Fruit fly (Drosophila melanogaster) whole organism, embryonic: ENCODE results near the gene mbc.

Source experiments
- ATbp ChIP-seq: fragments of 200-800 bp; sonication (Bioruptor generic); optimal IDR thresholded peaks from 2 replicates; lab custom pipeline; 2017; ENCODE audit warnings: missing biosample characterization, mild to moderate bottlenecking, missing genetic modification characterization, missing genetic modification reagents
- Bdp1 ChIP-seq: fragments of 200-800 bp; sonication (Bioruptor generic); optimal IDR thresholded peaks from 3 replicates; lab custom pipeline; 2016; ENCODE audit warnings: missing biosample characterization, missing genetic modification characterization
- Blimp-1 ChIP-seq: fragments of 200-800 bp; sonication (Bioruptor generic); optimal IDR thresholded peaks from 3 replicates; lab custom pipeline; 2018; ENCODE audit warnings: missing biosample characterization, missing genetic modification characterization, mild to moderate bottlenecking, moderate library complexity, missing genetic modification reagents
- CG12942 ChIP-seq: fragments of 200-800 bp; sonication (Bioruptor generic); optimal IDR thresholded peaks from 3 replicates; lab custom pipeline; 2016; ENCODE audit warnings: missing biosample characterization, missing genetic modification characterization
- CG13775 ChIP-seq: fragments of 200-800 bp; sonication (Bioruptor generic); optimal IDR thresholded peaks from 3 replicates; lab custom pipeline; 2017; ENCODE audit warnings: missing biosample characterization, mild to moderate bottlenecking, missing genetic modification characterization
- CG15479 ChIP-seq: fragments of 200-800 bp; sonication (Bioruptor generic); optimal IDR thresholded peaks from 3 replicates; lab custom pipeline; 2019; ENCODE audit warnings: missing biosample characterization, mild to moderate bottlenecking, missing genetic modification characterization, moderate library complexity
- CG1603 ChIP-seq: fragments of 200-800 bp; sonication (Bioruptor generic); optimal IDR thresholded peaks from 2 replicates; lab custom pipeline; 2019; ENCODE audit warnings: missing biosample characterization, mild to moderate bottlenecking, missing genetic modification characterization, moderate library complexity
- CG16813 ChIP-seq: fragments of 200-800 bp; sonication (Bioruptor generic); IDR thresholded peaks from 3 replicates; pipeline ENCODE4 v1.3.6; 2022; ENCODE audit warnings: missing biosample characterization, missing genetic modification characterization; ENCODE audit not compliant: partially characterized antibody
- CG1792 ChIP-seq: fragments of 200-800 bp; sonication (Bioruptor generic); optimal IDR thresholded peaks from 2 replicates; lab custom pipeline; 2016; ENCODE audit warnings: missing biosample characterization, missing genetic modification characterization
- CG2875 ChIP-seq: fragments of 200-800 bp; sonication (Bioruptor generic); optimal IDR thresholded peaks from 2 replicates; lab custom pipeline; 2017; ENCODE audit warnings: missing biosample characterization, mild to moderate bottlenecking, missing genetic modification characterization, missing genetic modification reagents
- CG2889 ChIP-seq: fragments of 200-800 bp; sonication (Bioruptor generic); IDR thresholded peaks from 3 replicates; pipeline ENCODE4 v1.3.6; 2022; ENCODE audit warnings: missing biosample characterization, missing genetic modification characterization
- CG31365 ChIP-seq: fragments of 200-800 bp; sonication (Bioruptor generic); optimal IDR thresholded peaks from 2 replicates; lab custom pipeline; 2018; ENCODE audit warnings: missing biosample characterization, mild to moderate bottlenecking, missing genetic modification characterization
- CG34224 ChIP-seq: fragments of 200-800 bp; sonication (Bioruptor generic); IDR thresholded peaks from 3 replicates; pipeline ENCODE4 v1.3.6; 2022; ENCODE audit warnings: missing biosample characterization, missing genetic modification characterization; ENCODE audit not compliant: partially characterized antibody
- CG4404 ChIP-seq: fragments of 200-800 bp; sonication (Bioruptor generic); IDR thresholded peaks from 2 replicates; pipeline ENCODE4 v1.3.6; 2022; ENCODE audit warnings: missing biosample characterization, missing genetic modification characterization
- CG4707 ChIP-seq: fragments of 200-800 bp; sonication (Bioruptor generic); optimal IDR thresholded peaks from 2 replicates; lab custom pipeline; 2018; ENCODE audit warnings: missing biosample characterization, mild to moderate bottlenecking, missing genetic modification characterization, moderate library complexity
- CG5245 ChIP-seq: fragments of 200-800 bp; sonication (Bioruptor generic); optimal IDR thresholded peaks from 3 replicates; lab custom pipeline; 2016; ENCODE audit warnings: missing biosample characterization, missing genetic modification characterization
- CG8359 ChIP-seq: fragments of 200-800 bp; sonication (Bioruptor generic); optimal IDR thresholded peaks from 2 replicates; lab custom pipeline; 2017; ENCODE audit warnings: missing biosample characterization, mild to moderate bottlenecking, missing genetic modification characterization, borderline replicate concordance
- CG9215 ChIP-seq: fragments of 200-800 bp; sonication (Bioruptor generic); IDR thresholded peaks from 2 replicates; pipeline ENCODE4 v1.3.6; 2022; ENCODE audit warnings: missing biosample characterization, missing genetic modification characterization
- CkIIα-i1 ChIP-seq: fragments of 200-800 bp; sonication (Bioruptor generic); IDR thresholded peaks from 2 replicates; pipeline ENCODE4 v1.3.6; 2022; ENCODE audit warnings: missing biosample characterization, missing genetic modification characterization
- E2f1 ChIP-seq: fragments of 200-800 bp; sonication (Bioruptor generic); IDR thresholded peaks from 2 replicates; pipeline ENCODE4 v1.3.6; 2022; ENCODE audit warnings: missing biosample characterization, missing genetic modification characterization
- Ets97D ChIP-seq: fragments of 200-800 bp; sonication (Bioruptor generic); optimal IDR thresholded peaks from 3 replicates; lab custom pipeline; 2016; ENCODE audit warnings: missing biosample characterization, missing genetic modification characterization
- HHEX ChIP-seq: fragments of 200-800 bp; sonication (Bioruptor generic); optimal IDR thresholded peaks from 3 replicates; lab custom pipeline; 2017; ENCODE audit warnings: missing biosample characterization, mild to moderate bottlenecking, missing genetic modification characterization, missing genetic modification reagents
- Hsf ChIP-seq: fragments of 200-800 bp; sonication (Bioruptor generic); optimal IDR thresholded peaks from 3 replicates; lab custom pipeline; 2016; ENCODE audit warnings: missing biosample characterization, missing genetic modification characterization
- Med ChIP-seq: fragments of 200-800 bp; sonication (Bioruptor generic); peaks from one replicate; lab custom pipeline; 2016; ENCODE audit warnings: missing biosample characterization, missing genetic modification characterization, mild to moderate bottlenecking, inconsistent platforms, moderate library complexity
- Oli ChIP-seq: fragments of 200-800 bp; sonication (Bioruptor generic); optimal IDR thresholded peaks from 2 replicates; lab custom pipeline; 2018; ENCODE audit warnings: missing biosample characterization, mild to moderate bottlenecking, missing genetic modification characterization, moderate library complexity
- Optix ChIP-seq: fragments of 200-800 bp; sonication (Bioruptor generic); IDR thresholded peaks from 3 replicates; pipeline ENCODE4 v1.3.6; 2022; ENCODE audit warnings: missing biosample characterization, missing genetic modification characterization
- YL-1 ChIP-seq: fragments of 200-800 bp; sonication (Bioruptor generic); optimal IDR thresholded peaks from 3 replicates; lab custom pipeline; 2017; ENCODE audit warnings: missing biosample characterization, mild to moderate bottlenecking, missing genetic modification characterization
- ac ChIP-seq: fragments of 200-800 bp; sonication (Bioruptor generic); optimal IDR thresholded peaks from 3 replicates; lab custom pipeline; 2017; ENCODE audit warnings: missing biosample characterization, mild to moderate bottlenecking, missing genetic modification characterization
- ara ChIP-seq: fragments of 200-800 bp; sonication (Bioruptor generic); IDR thresholded peaks from 2 replicates; pipeline ENCODE4 v1.3.6; 2022; ENCODE audit warnings: missing biosample characterization, missing genetic modification characterization
- btn ChIP-seq: fragments of 200-800 bp; sonication (Bioruptor generic); optimal IDR thresholded peaks from 2 replicates; lab custom pipeline; 2016; ENCODE audit warnings: missing biosample characterization, missing genetic modification characterization
- dan ChIP-seq: fragments of 200-800 bp; sonication (Bioruptor generic); IDR thresholded peaks from 2 replicates; pipeline ENCODE4 v1.3.6; 2022; ENCODE audit warnings: missing biosample characterization, missing genetic modification characterization
- danr ChIP-seq: fragments of 200-800 bp; sonication (Bioruptor generic); IDR thresholded peaks from 2 replicates; pipeline ENCODE4 v1.3.6; 2022; ENCODE audit warnings: missing biosample characterization, missing genetic modification characterization
- exex ChIP-seq: fragments of 200-800 bp; sonication (Bioruptor generic); optimal IDR thresholded peaks from 4 replicates; lab custom pipeline; 2018; ENCODE audit warnings: missing biosample characterization, mild to moderate bottlenecking, missing genetic modification characterization, moderate library complexity
- her ChIP-seq: fragments of 200-800 bp; sonication (Bioruptor generic); optimal IDR thresholded peaks from 2 replicates; lab custom pipeline; 2016; ENCODE audit warnings: missing biosample characterization, missing genetic modification characterization
- jigr1 ChIP-seq: fragments of 200-800 bp; sonication (Bioruptor generic); IDR thresholded peaks from 3 replicates; pipeline ENCODE4 v1.3.6; 2022; ENCODE audit warnings: missing biosample characterization, missing genetic modification characterization
- lola ChIP-seq, 3 experiments: fragments of >200 bp in 2 of 3; fragments of 200-800 bp in 1 of 3; sonication (Bioruptor generic) in 1 of 3; optimal IDR thresholded peaks; 2 replicates each; lab custom pipeline; 2017 to 2019; ENCODE audit warnings: missing biosample characterization in 3 of 3, missing genetic modification characterization in 3 of 3, mild to moderate bottlenecking in 1 of 3, moderate library complexity in 1 of 3
- nerfin-2 ChIP-seq: fragments of 200-800 bp; sonication (Bioruptor generic); IDR thresholded peaks from 2 replicates; pipeline ENCODE4 v1.3.6; 2022; ENCODE audit warnings: missing biosample characterization, missing genetic modification characterization; ENCODE audit not compliant: partially characterized antibody
- p53 ChIP-seq: fragments of 200-800 bp; sonication (Bioruptor generic); optimal IDR thresholded peaks from 2 replicates; lab custom pipeline; 2016; ENCODE audit warnings: missing biosample characterization, missing genetic modification characterization
- pan ChIP-seq, 4 experiments: fragments of >200 bp in 3 of 4; fragments of 200-800 bp in 1 of 4; sonication (Bioruptor generic) in 1 of 4; optimal IDR thresholded peaks in 3 of 4; IDR thresholded peaks in 1 of 4; 2 replicates each; pipeline versions ENCODE4 v1.3.6 to Lab custom; 2017 to 2022; ENCODE audit warnings: missing biosample characterization in 2 of 4, missing genetic modification characterization in 2 of 4, mixed read lengths in 1 of 4
- pita ChIP-seq: fragments of 200-800 bp; sonication (Bioruptor generic); optimal IDR thresholded peaks from 2 replicates; lab custom pipeline; 2017; ENCODE audit warnings: missing biosample characterization, mild to moderate bottlenecking, missing genetic modification characterization
- pnt ChIP-seq: fragments of 200-800 bp; sonication (Bioruptor generic); optimal IDR thresholded peaks from 3 replicates; lab custom pipeline; 2016; ENCODE audit warnings: missing biosample characterization, missing genetic modification characterization
- sens ChIP-seq: fragments of 200-800 bp; sonication (Bioruptor generic); peaks from one replicate; lab custom pipeline; 2016; ENCODE audit warnings: missing biosample characterization, missing genetic modification characterization
- sens-2 ChIP-seq: fragments of 200-800 bp; sonication (Bioruptor generic); IDR thresholded peaks from 2 replicates; pipeline ENCODE4 v1.3.6; 2022; ENCODE audit warnings: missing biosample characterization, missing genetic modification characterization
- slou ChIP-seq: fragments of 200-800 bp; sonication (Bioruptor generic); optimal IDR thresholded peaks from 3 replicates; lab custom pipeline; 2016; ENCODE audit warnings: missing biosample characterization, missing genetic modification characterization
- sna ChIP-seq: fragments of 200-800 bp; sonication (Bioruptor generic); IDR thresholded peaks from 2 replicates; pipeline ENCODE4 v1.3.6; 2022; ENCODE audit warnings: missing biosample characterization, missing genetic modification characterization; ENCODE audit not compliant: partially characterized antibody
- tll ChIP-seq, 2 experiments: fragments of 200-800 bp in 1 of 2; fragments of >200 bp in 1 of 2; sonication (Bioruptor generic) in 1 of 2; optimal IDR thresholded peaks; 2 replicates each; lab custom pipeline; 2017 to 2019; ENCODE audit warnings: missing biosample characterization in 2 of 2, missing genetic modification characterization in 2 of 2, mild to moderate bottlenecking in 1 of 2, moderate library complexity in 1 of 2
- unpg ChIP-seq: fragments of 200-800 bp; sonication (Bioruptor generic); optimal IDR thresholded peaks from 3 replicates; lab custom pipeline; 2018; ENCODE audit warnings: missing biosample characterization, mild to moderate bottlenecking, missing genetic modification characterization, moderate library complexity
- zf30C ChIP-seq: fragments of 200-800 bp; sonication (Bioruptor generic); optimal IDR thresholded peaks from 3 replicates; lab custom pipeline; 2018; ENCODE audit warnings: missing biosample characterization, mild to moderate bottlenecking, missing genetic modification characterization

The mbc gene

DNA sequence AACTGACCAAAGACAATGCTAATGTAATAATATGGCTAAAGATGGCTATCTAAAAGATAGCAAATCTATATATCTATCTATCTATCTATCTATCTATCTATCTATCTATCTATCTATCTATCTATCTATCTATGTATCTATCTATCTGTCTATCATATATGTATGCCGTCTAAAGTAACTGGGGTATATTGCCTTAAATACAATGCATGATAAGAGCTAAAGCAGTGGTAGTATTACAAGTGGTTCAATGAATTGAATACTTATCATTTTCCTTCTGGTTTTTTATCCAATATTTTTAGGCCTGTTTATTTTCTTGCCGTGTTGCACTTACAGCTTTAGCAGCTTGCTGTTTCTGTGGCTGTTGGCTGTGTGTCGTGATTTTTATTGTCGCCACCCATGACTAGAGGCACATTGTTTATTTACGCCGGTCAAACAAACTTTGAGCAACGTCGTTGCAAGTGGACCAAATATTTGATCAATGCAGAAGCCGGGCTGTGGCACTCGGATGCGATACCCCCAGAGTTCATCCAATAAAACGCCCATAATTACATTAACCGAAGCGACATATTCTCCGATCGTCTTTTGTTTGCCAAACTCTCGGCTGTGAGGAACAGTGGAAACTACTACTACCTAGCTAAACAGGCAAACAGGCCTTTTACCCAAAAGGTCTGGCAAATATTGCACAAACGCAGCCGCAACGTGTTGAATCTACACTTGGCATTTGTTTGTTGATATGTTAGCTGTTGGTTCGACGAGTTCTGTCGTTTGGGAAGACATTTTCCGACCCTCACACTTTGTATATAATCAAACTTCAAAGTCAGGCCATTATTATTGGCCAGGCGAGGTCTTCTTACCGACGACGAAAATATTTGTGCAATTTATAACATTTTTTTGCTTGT, 43.6 kb upstream of the mbc start (continued):
- TF ChIP-seq lola (GFP tag; optimal IDR thresholded peaks at IDR 0.05; lab: Kevin White, UChicago) (no peak), Blimp-1 (GFP tag; lab: Kevin White, UChicago) (no peak), CG2875 (GFP tag; lab: Kevin White, UChicago) (no peak), CG1792 (GFP tag; lab: Kevin White, UChicago) (no peak), YL-1 (no peak), HHEX (GFP tag; lab: Kevin White, UChicago) (no peak), CG8359 (peak; percentile 54), CG5245 (GFP tag; lab: Kevin White, UChicago) (no peak), pan (optimal IDR thresholded peaks at IDR 0.05; lab: Kevin White, UChicago) (no peak), pan (GFP tag; optimal IDR thresholded peaks at IDR 0.05 in 1 of 2, IDR thresholded peaks at IDR 0.05 in 1 of 2) (no peak), CG9215 (no peak), CG16813 (GFP tag; lab: Robert Waterston, UW) (no peak), CG2889 (GFP tag; lab: Robert Waterston, UW) (no peak), pnt (GFP tag; lab: Kevin White, UChicago) (no peak), zf30C (GFP tag; lab: Kevin White, UChicago) (no peak), btn (GFP tag; lab: Kevin White, UChicago) (no peak), Bdp1 (GFP tag; lab: Kevin White, UChicago) (no peak), nerfin-2 (GFP tag; lab: Robert Waterston, UW) (no peak), pita (no peak), Med (GFP tag; lab: Kevin White, UChicago) (peak; percentile 57), Oli (tag; lab: Kevin White, UChicago) (no peak), Optix (GFP tag; lab: Robert Waterston, UW) (0 out of 3 replicates have a peak, but pooled peaks have one; percentile 29), CG12942 (GFP tag; lab: Kevin White, UChicago) (no peak), CG1603 (tag; lab: Kevin White, UChicago) (peak; percentile 3), CG15479 (peak; percentile 4), sna (GFP tag; lab: Robert Waterston, UW) (no peak), E2f1 (GFP tag; lab: Robert Waterston, UW) (no peak), CkIIα-i1 (no peak), CG4707 (GFP tag; lab: Kevin White, UChicago) (no peak), tll (GFP tag; optimal IDR thresholded peaks at IDR 0.05; lab: Kevin White, UChicago) (peak in 1 of 2 experiments; percentile 74), her (no peak), p53 (GFP tag; lab: Kevin White, UChicago) (no peak), sens (peak; percentile 77), CG4404 (GFP tag; lab: Robert Waterston, UW) (no peak), ac (GFP tag; lab: Kevin White, UChicago) (peak; percentile 17), exex (tag; lab: Kevin White, UChicago) (no peak), danr (no peak), Hsf (no peak), ara (GFP tag; lab: Robert Waterston, UW) (no peak), CG31365 (tag; lab: Kevin White, UChicago) (peak; percentile 10), dan (GFP tag; lab: Robert Waterston, UW) (no peak), jigr1 (GFP tag; lab: Robert Waterston, UW) (no peak), unpg (GFP tag; lab: Kevin White, UChicago) (no peak), sens-2 (GFP tag; lab: Robert Waterston, UW) (no peak), CG13775 (GFP tag; lab: Kevin White, UChicago) (no peak), Ets97D (GFP tag; lab: Kevin White, UChicago) (no peak), CG34224 (GFP tag; lab: Robert Waterston, UW) (no peak), ATbp (peak; percentile 9), slou (GFP tag; lab: Kevin White, UChicago) (no peak)
